Fruit fly (Drosophila melanogaster) whole organism, embryonic: ENCODE data around the gene syd.

Source experiments
- Atf-2 ChIP-seq: fragments of 200-800 bp; sonication (Bioruptor generic); optimal IDR thresholded peaks from 2 replicates; lab custom pipeline; 2016; ENCODE audit warnings: missing biosample characterization, missing genetic modification characterization
- Bgb ChIP-seq: fragments of 200-800 bp; sonication (Bioruptor generic); IDR thresholded peaks from 2 replicates; pipeline ENCODE4 v1.3.6; 2022; ENCODE audit warnings: missing biosample characterization, missing genetic modification characterization; ENCODE audit not compliant: partially characterized antibody
- BtbVII ChIP-seq: fragments of 200-800 bp; sonication (Bioruptor generic); optimal IDR thresholded peaks from 3 replicates; lab custom pipeline; 2017; ENCODE audit warnings: missing biosample characterization, mild to moderate bottlenecking, missing genetic modification characterization
- CG10274 ChIP-seq: fragments of 200-800 bp; sonication (Bioruptor generic); optimal IDR thresholded peaks from 3 replicates; lab custom pipeline; 2017; ENCODE audit warnings: missing biosample characterization, mild to moderate bottlenecking, missing genetic modification characterization
- CG10462 ChIP-seq: fragments of 200-800 bp; sonication (Bioruptor generic); optimal IDR thresholded peaks from 2 replicates; lab custom pipeline; 2016; ENCODE audit warnings: missing biosample characterization, missing genetic modification characterization
- CG11247 ChIP-seq: fragments of 200-800 bp; sonication (Bioruptor generic); IDR thresholded peaks from 2 replicates; pipeline ENCODE4 v1.3.6; 2022; ENCODE audit warnings: missing biosample characterization, missing genetic modification characterization
- CG11695 ChIP-seq: fragments of 200-800 bp; sonication (Bioruptor generic); IDR thresholded peaks from 3 replicates; pipeline ENCODE4 v1.3.6; 2022; ENCODE audit warnings: missing biosample characterization, missing genetic modification characterization
- CG12071 ChIP-seq: fragments of 200-800 bp; sonication (Bioruptor generic); optimal IDR thresholded peaks from 3 replicates; lab custom pipeline; 2018; ENCODE audit warnings: missing biosample characterization, mild to moderate bottlenecking, missing genetic modification characterization
- CG1233 ChIP-seq: fragments of 200-800 bp; sonication (Bioruptor generic); optimal IDR thresholded peaks from 4 replicates; lab custom pipeline; 2018; ENCODE audit warnings: missing biosample characterization, mild to moderate bottlenecking, missing genetic modification characterization
- CG13287 ChIP-seq: fragments of 200-800 bp; sonication (Bioruptor generic); IDR thresholded peaks from 2 replicates; pipeline ENCODE4 v1.3.6; 2022; ENCODE audit warnings: missing biosample characterization, missing genetic modification characterization; ENCODE audit not compliant: partially characterized antibody
- CG13424 ChIP-seq: fragments of 200-800 bp; sonication (Bioruptor generic); optimal IDR thresholded peaks from 2 replicates; lab custom pipeline; 2019; ENCODE audit warnings: missing biosample characterization, mild to moderate bottlenecking, missing genetic modification characterization, moderate library complexity
- CG14860 ChIP-seq: fragments of 200-800 bp; sonication (Bioruptor generic); IDR thresholded peaks from 3 replicates; pipeline ENCODE4 v1.3.6; 2022; ENCODE audit warnings: missing biosample characterization, missing genetic modification characterization; ENCODE audit not compliant: partially characterized antibody
- CG15479 ChIP-seq: fragments of 200-800 bp; sonication (Bioruptor generic); optimal IDR thresholded peaks from 3 replicates; lab custom pipeline; 2019; ENCODE audit warnings: missing biosample characterization, mild to moderate bottlenecking, missing genetic modification characterization, moderate library complexity
- CG16779 ChIP-seq: fragments of 200-800 bp; sonication (Bioruptor generic); IDR thresholded peaks from 2 replicates; pipeline ENCODE4 v1.3.6; 2022; ENCODE audit warnings: missing biosample characterization, missing genetic modification characterization
- CG2116 ChIP-seq: fragments of 200-800 bp; sonication (Bioruptor generic); optimal IDR thresholded peaks from 3 replicates; lab custom pipeline; 2018; ENCODE audit warnings: missing biosample characterization, mild to moderate bottlenecking, missing genetic modification characterization
- CG2202 ChIP-seq: fragments of 200-800 bp; sonication (Bioruptor generic); optimal IDR thresholded peaks from 2 replicates; lab custom pipeline; 2018; ENCODE audit warnings: missing biosample characterization, mild to moderate bottlenecking, missing genetic modification characterization
- CG30431 ChIP-seq: fragments of 200-800 bp; sonication (Bioruptor generic); optimal IDR thresholded peaks from 2 replicates; lab custom pipeline; 2017; ENCODE audit warnings: missing biosample characterization, missing genetic modification characterization
- CG3281 ChIP-seq: fragments of 200-800 bp; sonication (Bioruptor generic); optimal IDR thresholded peaks from 3 replicates; lab custom pipeline; 2017; ENCODE audit warnings: missing biosample characterization, mild to moderate bottlenecking, missing genetic modification characterization
- CG34422 ChIP-seq: fragments of 200-800 bp; sonication (Bioruptor generic); IDR thresholded peaks from 3 replicates; pipeline ENCODE4 v1.3.6; 2022; ENCODE audit warnings: missing biosample characterization, missing genetic modification characterization
- CG3847 ChIP-seq: fragments of 200-800 bp; sonication (Bioruptor generic); IDR thresholded peaks from 2 replicates; pipeline ENCODE4 v1.3.6; 2022; ENCODE audit warnings: missing biosample characterization, missing genetic modification characterization
- CG4328 ChIP-seq: fragments of 200-800 bp; sonication (Bioruptor generic); optimal IDR thresholded peaks from 3 replicates; lab custom pipeline; 2017; ENCODE audit warnings: missing biosample characterization, missing genetic modification reagents, missing genetic modification characterization
- CG4854 ChIP-seq: fragments of 200-800 bp; sonication (Bioruptor generic); optimal IDR thresholded peaks from 2 replicates; lab custom pipeline; 2016; ENCODE audit warnings: missing biosample characterization, missing genetic modification characterization, inconsistent platforms
- D ChIP-seq, 2 experiments: fragments of 200-800 bp in 1 of 2; fragments of >200 bp in 1 of 2; sonication (Bioruptor generic) in 1 of 2; optimal IDR thresholded peaks; 2 replicates in 1 of 2; 3 replicates in 1 of 2; lab custom pipeline; 2017; ENCODE audit warnings: mild to moderate bottlenecking in 1 of 2, missing biosample characterization in 1 of 2, missing genetic modification characterization in 1 of 2, missing genetic modification reagents in 1 of 2
- D19A ChIP-seq: fragments of 200-800 bp; optimal IDR thresholded peaks from 3 replicates; lab custom pipeline; 2019; ENCODE audit warnings: missing biosample characterization, mild to moderate bottlenecking, missing genetic modification characterization, moderate library complexity
- D19B ChIP-seq: fragments of 200-800 bp; sonication (Bioruptor generic); optimal IDR thresholded peaks from 2 replicates; lab custom pipeline; 2017; ENCODE audit warnings: missing biosample characterization, mild to moderate bottlenecking, missing genetic modification characterization
- Dfd ChIP-seq, 2 experiments: fragments of >200 bp; optimal IDR thresholded peaks; 2 replicates each; lab custom pipeline; 2017; ENCODE audit warnings: missing biosample characterization in 2 of 2, missing genetic modification characterization in 2 of 2
- Lim3 ChIP-seq: fragments of 200-800 bp; sonication (Bioruptor generic); IDR thresholded peaks from 2 replicates; pipeline ENCODE4 v1.3.6; 2022; ENCODE audit warnings: missing biosample characterization, missing genetic modification characterization
- NC2α ChIP-seq: fragments of 200-800 bp; sonication (Bioruptor generic); optimal IDR thresholded peaks from 2 replicates; lab custom pipeline; 2016; ENCODE audit warnings: missing biosample characterization, missing genetic modification characterization
- NK7.1 ChIP-seq: fragments of 200-800 bp; sonication (Bioruptor generic); optimal IDR thresholded peaks from 3 replicates; lab custom pipeline; 2016; ENCODE audit warnings: missing biosample characterization, missing genetic modification characterization
- Nf-YC ChIP-seq: fragments of 200-800 bp; optimal IDR thresholded peaks from 3 replicates; lab custom pipeline; 2019; ENCODE audit warnings: missing biosample characterization, mild to moderate bottlenecking, missing genetic modification characterization, moderate library complexity
- Poxn ChIP-seq: fragments of 200-800 bp; sonication (Bioruptor generic); IDR thresholded peaks from 2 replicates; pipeline ENCODE4 v1.3.6; 2022; ENCODE audit warnings: missing biosample characterization, missing genetic modification characterization
- Six4 ChIP-seq: fragments of 200-800 bp; sonication (Bioruptor generic); optimal IDR thresholded peaks from 2 replicates; lab custom pipeline; 2016; ENCODE audit warnings: missing biosample characterization, missing genetic modification characterization
- Sox102F ChIP-seq: fragments of 200-800 bp; sonication (Bioruptor generic); optimal IDR thresholded peaks from 2 replicates; lab custom pipeline; 2018; ENCODE audit warnings: missing biosample characterization, mild to moderate bottlenecking, missing genetic modification characterization, moderate library complexity
- ase ChIP-seq: fragments of 200-800 bp; sonication (Bioruptor generic); IDR thresholded peaks from 3 replicates; pipeline ENCODE4 v1.3.6; 2022; ENCODE audit warnings: missing biosample characterization, missing genetic modification characterization
- bbx ChIP-seq: fragments of 200-800 bp; sonication (Bioruptor generic); IDR thresholded peaks from 2 replicates; pipeline ENCODE4 v1.3.6; 2022; ENCODE audit warnings: missing biosample characterization, missing genetic modification characterization; ENCODE audit not compliant: partially characterized antibody
- cato ChIP-seq: fragments of 200-800 bp; sonication (Bioruptor generic); optimal IDR thresholded peaks from 2 replicates; lab custom pipeline; 2016; ENCODE audit warnings: missing biosample characterization, missing genetic modification characterization, borderline replicate concordance
- cg ChIP-seq: fragments of 200-800 bp; sonication (Bioruptor generic); optimal IDR thresholded peaks from 3 replicates; lab custom pipeline; 2019; ENCODE audit warnings: missing biosample characterization, mild to moderate bottlenecking, missing genetic modification characterization, moderate library complexity
- ci ChIP-seq: fragments of 200-800 bp; sonication (Bioruptor generic); IDR thresholded peaks from 3 replicates; pipeline ENCODE4 v1.3.6; 2022; ENCODE audit warnings: missing biosample characterization, missing genetic modification characterization
- crp ChIP-seq, 2 experiments: fragments of 200-800 bp; sonication (Bioruptor generic); optimal IDR thresholded peaks; 2 replicates in 1 of 2; 3 replicates in 1 of 2; lab custom pipeline; 2017; ENCODE audit warnings: missing biosample characterization in 2 of 2, missing genetic modification characterization in 2 of 2, mild to moderate bottlenecking in 1 of 2, moderate library complexity in 1 of 2
- eve ChIP-seq, 2 experiments: fragments of >200 bp; optimal IDR thresholded peaks; 2 replicates each; lab custom pipeline; 2017; ENCODE audit warnings: missing biosample characterization in 2 of 2, missing genetic modification characterization in 2 of 2
- gcm ChIP-seq: fragments of 200-800 bp; sonication (Bioruptor generic); optimal IDR thresholded peaks from 2 replicates; lab custom pipeline; 2019; ENCODE audit warnings: missing biosample characterization, mild to moderate bottlenecking, missing genetic modification characterization, moderate library complexity
- klu ChIP-seq: fragments of 200-800 bp; sonication (Bioruptor generic); IDR thresholded peaks from 2 replicates; pipeline ENCODE4 v1.3.6; 2022; ENCODE audit warnings: missing biosample characterization, missing genetic modification characterization
- psq ChIP-seq: fragments of 200-800 bp; sonication (Bioruptor generic); optimal IDR thresholded peaks from 2 replicates; lab custom pipeline; 2017; ENCODE audit warnings: missing biosample characterization, missing genetic modification characterization
- repo ChIP-seq: fragments of 200-800 bp; sonication (Bioruptor generic); optimal IDR thresholded peaks from 2 replicates; lab custom pipeline; 2016; ENCODE audit warnings: missing biosample characterization, missing genetic modification characterization
- sqz ChIP-seq: fragments of 200-800 bp; sonication (Bioruptor generic); optimal IDR thresholded peaks from 3 replicates; lab custom pipeline; 2018; ENCODE audit warnings: missing biosample characterization, mild to moderate bottlenecking, missing genetic modification characterization
- tap ChIP-seq: fragments of 200-800 bp; optimal IDR thresholded peaks from 3 replicates; lab custom pipeline; 2019; ENCODE audit warnings: missing biosample characterization, mild to moderate bottlenecking, missing genetic modification characterization, moderate library complexity
- usp ChIP-seq: fragments of >200 bp; optimal IDR thresholded peaks from 2 replicates; lab custom pipeline; 2017; ENCODE audit warnings: missing biosample characterization, missing genetic modification characterization
- vnd ChIP-seq: fragments of 200-800 bp; sonication (Bioruptor generic); IDR thresholded peaks from 3 replicates; pipeline ENCODE4 v1.3.6; 2022; ENCODE audit warnings: missing biosample characterization, missing genetic modification characterization; ENCODE audit not compliant: partially characterized antibody
- yki ChIP-seq: fragments of >200 bp; optimal IDR thresholded peaks from 3 replicates; lab custom pipeline; 2018
- zfh1 ChIP-seq: fragments of 200-800 bp; sonication (Bioruptor generic); IDR thresholded peaks from 3 replicates; pipeline ENCODE4 v1.3.6; 2022; ENCODE audit warnings: missing biosample characterization, missing genetic modification characterization

syd gene

dm6 chr3L:7935933-7936494, at the start of gene syd, which contains the start of gene Srp9 (continued):
- TF ChIP-seq Bgb (GFP tag; lab: Robert Waterston, UW): no peak
- TF ChIP-seq CG11247 (GFP tag; lab: Robert Waterston, UW): no peak
- no peak for TF ChIP-seq CG3281 (GFP tag; lab: Kevin White, UChicago)
- no peak for TF ChIP-seq CG12071 (GFP tag; lab: Kevin White, UChicago)
- TF ChIP-seq psq (GFP tag; lab: Kevin White, UChicago): peak; percentile 17
- no peak for TF ChIP-seq Lim3 (GFP tag; lab: Robert Waterston, UW)
- no peak for TF ChIP-seq CG16779 (GFP tag; lab: Robert Waterston, UW)
- TF ChIP-seq CG14860 (GFP tag; lab: Robert Waterston, UW): no peak
- no peak for TF ChIP-seq usp (GFP tag; lab: Kevin White, UChicago)
- TF ChIP-seq vnd (GFP tag; lab: Robert Waterston, UW): no peak
- no peak for TF ChIP-seq zfh1
- no peak for TF ChIP-seq repo
- no peak for TF ChIP-seq CG4854 (GFP tag; lab: Kevin White, UChicago)
- no peak for TF ChIP-seq CG4328 (GFP tag; lab: Kevin White, UChicago)
- TF ChIP-seq Nf-YC (tag; lab: Kevin White, UChicago): peak; percentile 38
- no peak for TF ChIP-seq yki (lab: Kevin White, UChicago)
- TF ChIP-seq NK7.1 (GFP tag; lab: Kevin White, UChicago): no peak
- no peak for TF ChIP-seq eve (GFP tag; optimal IDR thresholded peaks at IDR 0.05; lab: Kevin White, UChicago)
- TF ChIP-seq Six4 (GFP tag; lab: Kevin White, UChicago): no peak
- no peak for TF ChIP-seq CG34422 (GFP tag; lab: Robert Waterston, UW)
- TF ChIP-seq CG30431 (GFP tag; lab: Kevin White, UChicago): no peak
- TF ChIP-seq BtbVII: no peak
- peak; percentile 54 for TF ChIP-seq CG13287 (GFP tag; lab: Robert Waterston, UW)
- no peak for TF ChIP-seq CG2202 (tag; lab: Kevin White, UChicago)
- no peak for TF ChIP-seq Sox102F (GFP tag; lab: Kevin White, UChicago)
- TF ChIP-seq NC2α (GFP tag; lab: Kevin White, UChicago): no peak
- TF ChIP-seq klu (GFP tag; lab: Robert Waterston, UW): peak; percentile 49; the same call in 1 of the 2 replicates
- no peak for TF ChIP-seq ase (GFP tag; lab: Robert Waterston, UW)
- TF ChIP-seq CG2116: peak; percentile 57
- no peak for TF ChIP-seq CG10462 (GFP tag; lab: Kevin White, UChicago)
- no peak for TF ChIP-seq CG13424
- TF ChIP-seq cg (GFP tag; lab: Kevin White, UChicago): peak; percentile 57
- TF ChIP-seq crp (GFP tag; optimal IDR thresholded peaks at IDR 0.05; lab: Kevin White, UChicago): peak; percentile 16 to 84
- TF ChIP-seq cato (GFP tag; lab: Kevin White, UChicago): no peak
- no peak for TF ChIP-seq bbx (GFP tag; lab: Robert Waterston, UW)

dm6 chr3L:7984623-7985237, 48.8 kb upstream of the syd start:
- peak; percentile 20 for TF ChIP-seq sqz (GFP tag; lab: Kevin White, UChicago)
- peak; percentile 4 for TF ChIP-seq CG15479
- no peak for TF ChIP-seq CG10274 (GFP tag; lab: Kevin White, UChicago)
- TF ChIP-seq CG11695: no peak
- TF ChIP-seq D19A (tag; lab: Kevin White, UChicago): peak; percentile 12
- TF ChIP-seq CG3847: no peak
- no peak for TF ChIP-seq tap (tag; lab: Kevin White, UChicago)
- TF ChIP-seq D19B (GFP tag; lab: Kevin White, UChicago): peak; percentile 37
- no peak for TF ChIP-seq Poxn (GFP tag; lab: Robert Waterston, UW)
- no peak for TF ChIP-seq CG1233
- TF ChIP-seq D (optimal IDR thresholded peaks at IDR 0.05; lab: Kevin White, UChicago): peak; percentile 77
- no peak for TF ChIP-seq D (GFP tag; optimal IDR thresholded peaks at IDR 0.05; lab: Kevin White, UChicago)
- TF ChIP-seq ci: no peak
- peak; percentile 4 for TF ChIP-seq gcm (GFP tag; lab: Kevin White, UChicago)
- no peak for TF ChIP-seq Dfd (GFP tag; optimal IDR thresholded peaks at IDR 0.05; lab: Kevin White, UChicago)
- TF ChIP-seq Atf-2 (GFP tag; lab: Kevin White, UChicago): no peak
